Fruit fly (Drosophila melanogaster) whole organism, adult: Measurements from ENCODE around the gene CG34276.

ENCODE experiments used
- CG11617 ChIP-seq: fragments of 200-800 bp; sonication (Bioruptor generic); optimal IDR thresholded peaks from 2 replicates; lab custom pipeline; 2017; ENCODE audit warnings: mild to moderate bottlenecking, missing biosample characterization, missing genetic modification reagents, missing genetic modification characterization
- CG12768 ChIP-seq: fragments of 200-800 bp; sonication (Bioruptor generic); optimal IDR thresholded peaks from 2 replicates; lab custom pipeline; 2017; ENCODE audit warnings: missing biosample characterization, missing genetic modification characterization, mild to moderate bottlenecking, moderate library complexity, missing genetic modification reagents
- CG14711 ChIP-seq: fragments of 200-800 bp; sonication (Bioruptor generic); optimal IDR thresholded peaks from 2 replicates; lab custom pipeline; 2018; ENCODE audit warnings: missing biosample characterization, mild to moderate bottlenecking, missing genetic modification characterization, moderate library complexity
- CG1620 ChIP-seq: fragments of 200-800 bp; sonication (Bioruptor generic); optimal IDR thresholded peaks from 2 replicates; lab custom pipeline; 2016; ENCODE audit warnings: missing biosample characterization, missing genetic modification characterization
- CG33017 ChIP-seq: fragments of 200-800 bp; sonication (Bioruptor generic); optimal IDR thresholded peaks from 2 replicates; lab custom pipeline; 2018; ENCODE audit warnings: missing biosample characterization, mild to moderate bottlenecking, missing genetic modification characterization, moderate library complexity
- CG5204 ChIP-seq: fragments of 200-800 bp; sonication (Bioruptor generic); optimal IDR thresholded peaks from 2 replicates; lab custom pipeline; 2016; ENCODE audit warnings: missing biosample characterization, missing genetic modification characterization
- CG7045 ChIP-seq: fragments of 200-800 bp; sonication (Bioruptor generic); optimal IDR thresholded peaks from 2 replicates; lab custom pipeline; 2017; ENCODE audit warnings: missing biosample characterization, mild to moderate bottlenecking, missing genetic modification characterization
- CG7101 ChIP-seq: fragments of 200-800 bp; sonication (Bioruptor generic); optimal IDR thresholded peaks from 2 replicates; lab custom pipeline; 2018; ENCODE audit warnings: missing biosample characterization, mild to moderate bottlenecking, missing genetic modification characterization, moderate library complexity
- Clk ChIP-seq: fragments of 200-800 bp; sonication (Bioruptor generic); optimal IDR thresholded peaks from 2 replicates; lab custom pipeline; 2017; ENCODE audit warnings: missing biosample characterization, missing genetic modification characterization
- Crg-1 ChIP-seq: fragments of 200-800 bp; sonication (Bioruptor generic); optimal IDR thresholded peaks from 2 replicates; lab custom pipeline; 2016; ENCODE audit warnings: missing biosample characterization, missing genetic modification characterization
- Hr96 ChIP-seq: fragments of 200-800 bp; sonication (Bioruptor generic); optimal IDR thresholded peaks from 2 replicates; lab custom pipeline; 2016; ENCODE audit warnings: missing biosample characterization, missing genetic modification characterization
- Mnt ChIP-seq: fragments of 200-800 bp; sonication (Bioruptor generic); optimal IDR thresholded peaks from 2 replicates; lab custom pipeline; 2016; ENCODE audit warnings: missing biosample characterization, mild to moderate bottlenecking, missing genetic modification characterization
- bab1 ChIP-seq: fragments of 200-800 bp; sonication (Bioruptor generic); optimal IDR thresholded peaks from 3 replicates; lab custom pipeline; 2019; ENCODE audit warnings: missing biosample characterization, mild to moderate bottlenecking, missing genetic modification characterization, moderate library complexity
- cic ChIP-seq: fragments of 200-800 bp; sonication (Bioruptor generic); optimal IDR thresholded peaks from 2 replicates; lab custom pipeline; 2017; ENCODE audit warnings: missing biosample characterization, mild to moderate bottlenecking, missing genetic modification characterization, moderate library complexity
- cnc ChIP-seq, 2 experiments: fragments of >200 bp; optimal IDR thresholded peaks; 2 replicates each; lab custom pipeline; 2017
- kay ChIP-seq: fragments of 200-800 bp; sonication (Bioruptor generic); peaks from one replicate; lab custom pipeline; 2016; ENCODE audit warnings: missing biosample characterization, missing genetic modification characterization, borderline replicate concordance
- ovo ChIP-seq: fragments of 200-800 bp; sonication (Bioruptor generic); optimal IDR thresholded peaks from 2 replicates; lab custom pipeline; 2016; ENCODE audit warnings: missing biosample characterization, missing genetic modification characterization
- pad ChIP-seq: fragments of 200-800 bp; sonication (Bioruptor generic); optimal IDR thresholded peaks from 3 replicates; lab custom pipeline; 2017; ENCODE audit warnings: missing biosample characterization, missing genetic modification characterization, mild to moderate bottlenecking, moderate library complexity, missing genetic modification reagents
- tj ChIP-seq: fragments of 200-800 bp; sonication (Bioruptor generic); optimal IDR thresholded peaks from 3 replicates; lab custom pipeline; 2017; ENCODE audit warnings: missing biosample characterization, mild to moderate bottlenecking, missing genetic modification characterization, moderate library complexity
- toe ChIP-seq: fragments of 200-800 bp; sonication (Bioruptor generic); optimal IDR thresholded peaks from 2 replicates; lab custom pipeline; 2016; ENCODE audit warnings: missing biosample characterization, missing genetic modification characterization

Gene CG34276

dm6 chr3R:15925329-15925728 lies at the start of gene CG34276:
Gene CG34276, plus strand, starts transcription at chr3R:15925629.
- no peak for TF ChIP-seq kay (GFP tag; lab: Kevin White, UChicago)
- TF ChIP-seq ovo (GFP tag; lab: Kevin White, UChicago), result no peak
- no peak for TF ChIP-seq cic (GFP tag; lab: Kevin White, UChicago)
- TF ChIP-seq pad (GFP tag; lab: Kevin White, UChicago), result no peak
- TF ChIP-seq CG11617 (GFP tag; lab: Kevin White, UChicago), result no peak

dm6 chr3R:15891188-15891820 lies 34.1 kb upstream of the CG34276 start:
- peak; percentile 67 for TF ChIP-seq kay (GFP tag; lab: Kevin White, UChicago)
- no peak for TF ChIP-seq Crg-1 (GFP tag; lab: Kevin White, UChicago)

- TF ChIP-seq CG14711 (tag; lab: Kevin White, UChicago) (no peak), Crg-1 (GFP tag; lab: Kevin White, UChicago) (no peak), CG7045 (GFP tag; lab: Kevin White, UChicago) (no peak), Hr96 (GFP tag; lab: Kevin White, UChicago) (no peak), kay (GFP tag; lab: Kevin White, UChicago) (no peak), Mnt (GFP tag; lab: Kevin White, UChicago) (no peak)
Measured at dm6 chr3R:15895978-15896377, 29.5 kb upstream of the CG34276 start, which contains the start of gene CG14877. Gene CG14877, minus strand, starts transcription at chr3R:15896078.

DNA sequence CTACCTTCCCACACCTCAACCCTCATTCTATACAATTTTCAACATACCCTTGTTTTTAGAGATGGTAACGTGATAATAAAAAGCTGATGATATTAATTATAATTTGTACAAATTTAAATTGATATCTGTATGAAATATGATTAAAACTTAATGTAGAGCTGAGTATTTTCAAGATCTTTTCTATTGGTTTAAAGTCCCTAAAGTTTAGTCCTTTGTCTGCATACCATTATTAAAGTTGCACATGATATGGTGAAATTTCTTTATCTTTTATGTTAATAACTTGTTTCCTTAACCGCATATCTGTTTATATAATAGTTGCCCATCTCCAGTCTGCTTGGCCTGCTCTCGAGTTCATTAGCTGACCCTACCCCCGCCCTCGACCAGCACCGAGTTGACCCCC lies 27.1 kb upstream of the CG34276 start:
- TF ChIP-seq CG12768 (GFP tag; lab: Kevin White, UChicago) (peak; percentile 61), CG5204 (GFP tag; lab: Kevin White, UChicago) (peak; percentile 18), CG33017 (peak; percentile 64), CG7101 (tag; lab: Kevin White, UChicago) (peak; percentile 63), ovo (GFP tag; lab: Kevin White, UChicago) (no peak), CG11617 (GFP tag; lab: Kevin White, UChicago) (peak; percentile 37), pad (GFP tag; lab: Kevin White, UChicago) (no peak), CG7045 (GFP tag; lab: Kevin White, UChicago) (peak; percentile 36), CG14711 (tag; lab: Kevin White, UChicago) (peak; percentile 32), cnc (optimal IDR thresholded peaks at IDR 0.05; lab: Kevin White, UChicago) (no peak), CG1620 (GFP tag; lab: Kevin White, UChicago) (no peak), Mnt (GFP tag; lab: Kevin White, UChicago) (no peak), tj (GFP tag; lab: Kevin White, UChicago) (no peak), kay (GFP tag; lab: Kevin White, UChicago) (no peak), toe (GFP tag; lab: Kevin White, UChicago) (peak; percentile 38), bab1 (no peak)

DNA sequence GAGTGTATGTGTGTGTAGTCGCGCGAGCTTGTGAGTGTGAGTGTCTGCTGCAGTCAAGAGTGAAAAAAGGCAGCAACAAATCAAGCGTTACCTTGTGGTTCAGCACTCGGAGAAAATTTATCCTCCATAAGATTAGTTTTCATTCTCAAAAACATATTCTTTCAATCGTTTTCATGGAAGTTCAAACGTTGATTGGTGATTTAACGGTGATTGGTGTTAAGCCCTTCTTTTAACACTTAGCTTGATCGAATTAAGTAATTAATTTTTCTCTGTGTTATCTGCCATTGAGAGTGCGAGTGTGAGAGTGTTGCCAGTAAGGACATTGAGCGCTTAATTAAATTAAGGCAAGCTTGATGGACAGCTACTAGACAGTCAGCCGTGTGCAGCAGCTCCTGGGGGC lies 25.8 kb upstream of the CG34276 start:
- TF ChIP-seq toe (GFP tag; lab: Kevin White, UChicago), result peak; percentile 12
- TF ChIP-seq Crg-1 (GFP tag; lab: Kevin White, UChicago), result no peak
- no peak for TF ChIP-seq tj (GFP tag; lab: Kevin White, UChicago)
- TF ChIP-seq CG14711 (tag; lab: Kevin White, UChicago), result peak; percentile 10
- TF ChIP-seq ovo (GFP tag; lab: Kevin White, UChicago), result no peak
- TF ChIP-seq CG5204 (GFP tag; lab: Kevin White, UChicago), result peak; percentile 53
- TF ChIP-seq pad (GFP tag; lab: Kevin White, UChicago), result no peak
- no peak for TF ChIP-seq Clk (GFP tag; lab: Kevin White, UChicago)
- TF ChIP-seq CG33017, result peak; percentile 44
- peak; percentile 32 for TF ChIP-seq Hr96 (GFP tag; lab: Kevin White, UChicago)
- no peak for TF ChIP-seq bab1
- TF ChIP-seq CG7101 (tag; lab: Kevin White, UChicago), result peak; percentile 19
- TF ChIP-seq cnc (optimal IDR thresholded peaks at IDR 0.05; lab: Kevin White, UChicago), result no peak
- peak; percentile 68 for TF ChIP-seq CG7045 (GFP tag; lab: Kevin White, UChicago)
- TF ChIP-seq CG11617 (GFP tag; lab: Kevin White, UChicago), result no peak
- TF ChIP-seq cic (GFP tag; lab: Kevin White, UChicago), result no peak
- no peak for TF ChIP-seq Mnt (GFP tag; lab: Kevin White, UChicago)
- TF ChIP-seq CG12768 (GFP tag; lab: Kevin White, UChicago), result peak; percentile 14
- TF ChIP-seq CG1620 (GFP tag; lab: Kevin White, UChicago), result no peak
- TF ChIP-seq kay (GFP tag; lab: Kevin White, UChicago), result no peak

dm6 chr3R:15901097-15901709 lies 24.2 kb upstream of the CG34276 start:
- TF ChIP-seq pad (GFP tag; lab: Kevin White, UChicago), result peak; percentile 89
- peak; percentile 70 for TF ChIP-seq ovo (GFP tag; lab: Kevin White, UChicago)
